Fruit fly (Drosophila melanogaster) whole organism, prepupa: ENCODE data around the gene Top3alpha.
A peak's percentile ranks its signal among the peaks of the same experiment; 100 is the strongest.

Experiments
- Blimp-1 ChIP-seq: fragments of 200-800 bp; sonication (Bioruptor generic); optimal IDR thresholded peaks from 3 replicates; lab custom pipeline; 2017; ENCODE audit warnings: missing biosample characterization, missing genetic modification characterization, mild to moderate bottlenecking, moderate library complexity, missing genetic modification reagents
- CG10631 ChIP-seq: fragments of 200-800 bp; sonication (Bioruptor generic); optimal IDR thresholded peaks from 2 replicates; lab custom pipeline; 2016; ENCODE audit warnings: missing biosample characterization, missing genetic modification characterization
- CG10669 ChIP-seq: fragments of 200-800 bp; sonication (Bioruptor generic); optimal IDR thresholded peaks from 3 replicates; lab custom pipeline; 2018; ENCODE audit warnings: missing biosample characterization, mild to moderate bottlenecking, missing genetic modification characterization, moderate library complexity
- CG11294 ChIP-seq: fragments of 200-800 bp; sonication (Bioruptor generic); IDR thresholded peaks from 2 replicates; pipeline ENCODE4 v1.3.6; 2022; ENCODE audit warnings: missing biosample characterization, missing genetic modification characterization
- CG11762 ChIP-seq: fragments of 200-800 bp; sonication (Bioruptor generic); optimal IDR thresholded peaks from 3 replicates; lab custom pipeline; 2016; ENCODE audit warnings: missing biosample characterization, missing genetic modification characterization; ENCODE audit not compliant: insufficient read depth
- CG15336 ChIP-seq: fragments of 200-800 bp; sonication (Bioruptor generic); IDR thresholded peaks from 2 replicates; pipeline ENCODE4 v1.3.6; 2022; ENCODE audit warnings: missing biosample characterization, missing genetic modification characterization
- CG1621 ChIP-seq: fragments of 200-800 bp; sonication (Bioruptor generic); optimal IDR thresholded peaks from 3 replicates; lab custom pipeline; 2018; ENCODE audit warnings: missing biosample characterization, mild to moderate bottlenecking, missing genetic modification characterization
- CG16779 ChIP-seq: fragments of 200-800 bp; sonication (Bioruptor generic); optimal IDR thresholded peaks from 3 replicates; lab custom pipeline; 2017; ENCODE audit warnings: missing biosample characterization, mild to moderate bottlenecking, missing genetic modification characterization
- CG3032 ChIP-seq: fragments of 200-800 bp; optimal IDR thresholded peaks from 2 replicates; lab custom pipeline; 2019; ENCODE audit warnings: missing biosample characterization, mild to moderate bottlenecking, missing genetic modification characterization, moderate library complexity
- CG32006 ChIP-seq: fragments of 200-800 bp; sonication (Bioruptor generic); optimal IDR thresholded peaks from 3 replicates; lab custom pipeline; 2017; ENCODE audit warnings: missing biosample characterization, mild to moderate bottlenecking, missing genetic modification characterization
- CG34406 ChIP-seq: fragments of 200-800 bp; sonication (Bioruptor generic); optimal IDR thresholded peaks from 3 replicates; lab custom pipeline; 2016; ENCODE audit warnings: missing biosample characterization, missing genetic modification characterization
- CG3919 ChIP-seq: fragments of 200-800 bp; sonication (Bioruptor generic); optimal IDR thresholded peaks from 3 replicates; lab custom pipeline; 2016; ENCODE audit warnings: missing biosample characterization, missing genetic modification characterization
- CG4318 ChIP-seq: fragments of 200-800 bp; sonication (Bioruptor generic); optimal IDR thresholded peaks from 3 replicates; lab custom pipeline; 2017; ENCODE audit warnings: missing biosample characterization, mild to moderate bottlenecking, missing genetic modification characterization
- CG6163 ChIP-seq: fragments of 200-800 bp; sonication (Bioruptor generic); IDR thresholded peaks from 3 replicates; pipeline ENCODE4 v1.3.6; 2022; ENCODE audit warnings: missing biosample characterization, missing genetic modification characterization
- CG6276 ChIP-seq: fragments of 200-800 bp; sonication (Bioruptor generic); optimal IDR thresholded peaks from 2 replicates; lab custom pipeline; 2017; ENCODE audit warnings: missing biosample characterization, mild to moderate bottlenecking, missing genetic modification characterization
- CG6792 ChIP-seq: fragments of 200-800 bp; sonication (Bioruptor generic); optimal IDR thresholded peaks from 3 replicates; lab custom pipeline; 2016; ENCODE audit warnings: missing biosample characterization, missing genetic modification characterization
- CG6808 ChIP-seq: fragments of 200-800 bp; sonication (Bioruptor generic); optimal IDR thresholded peaks from 3 replicates; lab custom pipeline; 2017; ENCODE audit warnings: missing biosample characterization, missing genetic modification characterization, mild to moderate bottlenecking, moderate library complexity, missing genetic modification reagents
- CG6854 ChIP-seq: fragments of 200-800 bp; sonication (Bioruptor generic); optimal IDR thresholded peaks from 2 replicates; lab custom pipeline; 2017; ENCODE audit warnings: missing biosample characterization, mild to moderate bottlenecking, missing genetic modification characterization
- CG7368 ChIP-seq: fragments of 200-800 bp; sonication (Bioruptor generic); optimal IDR thresholded peaks from 3 replicates; lab custom pipeline; 2016; ENCODE audit warnings: missing biosample characterization, missing genetic modification characterization
- CG8119 ChIP-seq: fragments of 200-800 bp; sonication (Bioruptor generic); IDR thresholded peaks from 3 replicates; pipeline ENCODE4 v1.3.6; 2022; ENCODE audit warnings: missing biosample characterization, missing genetic modification characterization
- CG8319 ChIP-seq: fragments of 200-800 bp; sonication (Bioruptor generic); optimal IDR thresholded peaks from 3 replicates; lab custom pipeline; 2016; ENCODE audit warnings: missing biosample characterization, missing genetic modification characterization
- CG8632 ChIP-seq: fragments of 200-800 bp; sonication (Bioruptor generic); optimal IDR thresholded peaks from 3 replicates; lab custom pipeline; 2016; ENCODE audit warnings: missing biosample characterization, missing genetic modification characterization
- CG9139 ChIP-seq: fragments of 200-800 bp; sonication (Bioruptor generic); optimal IDR thresholded peaks from 3 replicates; lab custom pipeline; 2017; ENCODE audit warnings: missing biosample characterization, mild to moderate bottlenecking, missing genetic modification characterization
- Eip75B ChIP-seq: fragments of 200-800 bp; sonication (Bioruptor generic); optimal IDR thresholded peaks from 3 replicates; lab custom pipeline; 2016; ENCODE audit warnings: missing biosample characterization, missing genetic modification characterization
- Eip78C ChIP-seq: fragments of 200-800 bp; sonication (Bioruptor generic); peaks from one replicate; lab custom pipeline; 2016; ENCODE audit warnings: missing biosample characterization, missing genetic modification characterization
- Eip93F ChIP-seq: fragments of 200-800 bp; sonication (Bioruptor generic); optimal IDR thresholded peaks from 2 replicates; lab custom pipeline; 2016; ENCODE audit warnings: missing biosample characterization, mild to moderate bottlenecking, missing genetic modification characterization
- Ets21C ChIP-seq: fragments of 200-800 bp; sonication (Bioruptor generic); optimal IDR thresholded peaks from 3 replicates; lab custom pipeline; 2016; ENCODE audit warnings: missing biosample characterization, missing genetic modification characterization
- Ets96B ChIP-seq: fragments of 200-800 bp; optimal IDR thresholded peaks from 2 replicates; lab custom pipeline; 2019; ENCODE audit warnings: missing biosample characterization, mild to moderate bottlenecking, missing genetic modification characterization, moderate library complexity
- Hr38 ChIP-seq: sonication (Bioruptor generic); optimal IDR thresholded peaks from 2 replicates; lab custom pipeline; 2016; ENCODE audit warnings: missing biosample characterization, missing genetic modification characterization
- Hr39 ChIP-seq: fragments of 200-800 bp; sonication (Bioruptor generic); optimal IDR thresholded peaks from 2 replicates; lab custom pipeline; 2016; ENCODE audit warnings: missing biosample characterization, missing genetic modification characterization
- Hr4 ChIP-seq: fragments of 200-800 bp; sonication (Bioruptor generic); optimal IDR thresholded peaks from 3 replicates; lab custom pipeline; 2016; ENCODE audit warnings: missing biosample characterization, missing genetic modification characterization
- Lpt ChIP-seq: fragments of 200-800 bp; sonication (Bioruptor generic); optimal IDR thresholded peaks from 3 replicates; lab custom pipeline; 2016; ENCODE audit warnings: missing biosample characterization, missing genetic modification characterization
- OdsH ChIP-seq: fragments of 200-800 bp; sonication (Bioruptor generic); optimal IDR thresholded peaks from 3 replicates; lab custom pipeline; 2016; ENCODE audit warnings: missing biosample characterization, missing genetic modification characterization
- Sox102F ChIP-seq: fragments of 200-800 bp; sonication (Bioruptor generic); optimal IDR thresholded peaks from 2 replicates; lab custom pipeline; 2016; ENCODE audit warnings: missing biosample characterization, mild to moderate bottlenecking, missing genetic modification characterization
- Sox14 ChIP-seq: fragments of 200-800 bp; sonication (Bioruptor generic); optimal IDR thresholded peaks from 3 replicates; lab custom pipeline; 2016; ENCODE audit warnings: missing biosample characterization, missing genetic modification characterization
- Sox15 ChIP-seq: fragments of 200-800 bp; sonication (Bioruptor generic); optimal IDR thresholded peaks from 3 replicates; lab custom pipeline; 2016; ENCODE audit warnings: missing biosample characterization, missing genetic modification characterization
- achi ChIP-seq: fragments of 200-800 bp; sonication (Bioruptor generic); optimal IDR thresholded peaks from 3 replicates; lab custom pipeline; 2016; ENCODE audit warnings: missing biosample characterization, missing genetic modification characterization
- cyc ChIP-seq: fragments of 200-800 bp; sonication (Bioruptor generic); optimal IDR thresholded peaks from 3 replicates; lab custom pipeline; 2016; ENCODE audit warnings: missing biosample characterization, missing genetic modification characterization
- dac ChIP-seq: fragments of 200-800 bp; sonication (Bioruptor generic); optimal IDR thresholded peaks from 2 replicates; lab custom pipeline; 2017; ENCODE audit warnings: missing biosample characterization, mild to moderate bottlenecking, missing genetic modification characterization
- dsx ChIP-seq: fragments of 200-800 bp; optimal IDR thresholded peaks from 3 replicates; lab custom pipeline; 2019; ENCODE audit warnings: missing biosample characterization, mild to moderate bottlenecking, missing genetic modification characterization, moderate library complexity; ENCODE audit not compliant: poor library complexity, severe bottlenecking
- eg ChIP-seq: fragments of 200-800 bp; sonication (Bioruptor generic); IDR thresholded peaks from 3 replicates; pipeline ENCODE4 v1.3.6; 2022; ENCODE audit warnings: missing biosample characterization, missing genetic modification characterization
- esn ChIP-seq: fragments of 200-800 bp; sonication (Bioruptor generic); optimal IDR thresholded peaks from 2 replicates; lab custom pipeline; 2016; ENCODE audit warnings: missing biosample characterization, mild to moderate bottlenecking, missing genetic modification characterization, moderate library complexity
- fd59A ChIP-seq: fragments of 200-800 bp; sonication (Bioruptor generic); optimal IDR thresholded peaks from 2 replicates; lab custom pipeline; 2017; ENCODE audit warnings: missing biosample characterization, mild to moderate bottlenecking, missing genetic modification characterization, missing genetic modification reagents
- fd85E ChIP-seq: fragments of 200-800 bp; sonication (Bioruptor generic); optimal IDR thresholded peaks from 3 replicates; lab custom pipeline; 2016; ENCODE audit warnings: missing biosample characterization, missing genetic modification characterization
- fkh ChIP-seq: fragments of 200-800 bp; sonication (Bioruptor generic); optimal IDR thresholded peaks from 3 replicates; lab custom pipeline; 2017; ENCODE audit warnings: missing biosample characterization, mild to moderate bottlenecking, missing genetic modification characterization, moderate library complexity
- lz ChIP-seq: fragments of 200-800 bp; sonication (Bioruptor generic); optimal IDR thresholded peaks from 3 replicates; lab custom pipeline; 2016; ENCODE audit warnings: missing biosample characterization, missing genetic modification characterization
- net ChIP-seq: fragments of 200-800 bp; sonication (Bioruptor generic); optimal IDR thresholded peaks from 3 replicates; lab custom pipeline; 2016; ENCODE audit warnings: missing biosample characterization, missing genetic modification characterization
- pdm3 ChIP-seq: fragments of 200-800 bp; sonication (Bioruptor generic); optimal IDR thresholded peaks from 3 replicates; lab custom pipeline; 2016; ENCODE audit warnings: missing biosample characterization, missing genetic modification characterization
- salr ChIP-seq, 2 experiments: fragments of 200-800 bp; sonication (Bioruptor generic); optimal IDR thresholded peaks; 3 replicates each; lab custom pipeline; 2016 to 2018; ENCODE audit warnings: missing biosample characterization in 2 of 2, missing genetic modification characterization in 2 of 2, mild to moderate bottlenecking in 1 of 2
- ss ChIP-seq, 2 experiments: fragments of 200-800 bp; sonication (Bioruptor generic); optimal IDR thresholded peaks; 2 replicates in 1 of 2; 3 replicates in 1 of 2; lab custom pipeline; 2017 to 2018; ENCODE audit warnings: mild to moderate bottlenecking in 2 of 2, missing biosample characterization in 2 of 2, missing genetic modification characterization in 2 of 2, moderate library complexity in 1 of 2
- svp ChIP-seq: fragments of 200-800 bp; sonication (Bioruptor generic); peaks from one replicate; lab custom pipeline; 2016; ENCODE audit warnings: missing biosample characterization, missing genetic modification characterization
- topi ChIP-seq: fragments of 200-800 bp; sonication (Bioruptor generic); optimal IDR thresholded peaks from 3 replicates; lab custom pipeline; 2016; ENCODE audit warnings: missing biosample characterization, missing genetic modification characterization
- vri ChIP-seq: fragments of 200-800 bp; sonication (Bioruptor generic); optimal IDR thresholded peaks from 3 replicates; lab custom pipeline; 2016; ENCODE audit warnings: missing biosample characterization, mild to moderate bottlenecking, missing genetic modification characterization

The Top3alpha gene

DNA sequence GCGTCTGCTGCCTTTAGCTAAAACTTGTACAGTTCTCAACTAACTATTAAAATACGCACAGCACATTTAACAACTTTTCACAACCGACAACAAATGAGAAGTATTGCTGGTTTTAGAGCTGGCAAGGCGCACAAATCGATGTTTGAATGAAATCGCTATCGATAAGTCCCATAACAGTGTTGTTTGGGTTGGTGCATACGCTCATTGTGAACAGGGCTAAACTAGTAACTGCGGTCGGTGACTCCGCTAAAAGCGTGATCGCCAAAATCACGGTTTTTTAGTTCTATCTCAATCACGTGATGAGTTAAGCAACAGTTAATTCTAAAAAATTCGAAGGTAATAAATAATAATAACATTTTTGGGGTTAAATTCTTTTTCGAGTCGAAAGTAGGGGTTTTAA lies 44.6 kb upstream of the Top3alpha start, which contains the start of gene Top2:
TSS of gene Top2 (minus strand) at position 110 of the 400 bp plus-strand sequence.
- TF ChIP-seq CG9139 (no peak), CG6163 (no peak), cyc (peak; percentile 27), CG34406 (GFP tag; lab: Kevin White, UChicago) (no peak), Ets96B (no peak), dsx (GFP tag; lab: Kevin White, UChicago) (no peak), Eip78C (GFP tag; lab: Kevin White, UChicago) (no peak), net (GFP tag; lab: Kevin White, UChicago) (no peak), Sox15 (GFP tag; lab: Kevin White, UChicago) (no peak), Blimp-1 (GFP tag; lab: Kevin White, UChicago) (no peak), eg (GFP tag; lab: Robert Waterston, UW) (no peak), CG6808 (GFP tag; lab: Kevin White, UChicago) (no peak), dac (GFP tag; lab: Kevin White, UChicago) (no peak), Hr4 (GFP tag; lab: Kevin White, UChicago) (no peak), ss (GFP tag; optimal IDR thresholded peaks at IDR 0.05; lab: Kevin White, UChicago) (no peak), Sox102F (GFP tag; lab: Kevin White, UChicago) (no peak), CG8119 (no peak), Hr39 (peak; percentile 34), Sox14 (peak; percentile 29), CG11762 (GFP tag; lab: Kevin White, UChicago) (no peak), salr (GFP tag; optimal IDR thresholded peaks at IDR 0.05; lab: Kevin White, UChicago) (no peak), Ets21C (GFP tag; lab: Kevin White, UChicago) (no peak), CG10631 (GFP tag; lab: Kevin White, UChicago) (no peak), CG6854 (no peak), CG8319 (GFP tag; lab: Kevin White, UChicago) (no peak), Lpt (GFP tag; lab: Kevin White, UChicago) (no peak), CG3032 (tag; lab: Kevin White, UChicago) (no peak), achi (GFP tag; lab: Kevin White, UChicago) (no peak), pdm3 (GFP tag; lab: Kevin White, UChicago) (no peak), Eip93F (GFP tag; lab: Kevin White, UChicago) (no peak), CG6276 (no peak), lz (GFP tag; lab: Kevin White, UChicago) (peak; percentile 33), CG11294 (GFP tag; lab: Robert Waterston, UW) (no peak), topi (GFP tag; lab: Kevin White, UChicago) (peak; percentile 10), CG1621 (no peak), fd85E (no peak), CG15336 (no peak), CG6792 (GFP tag; lab: Kevin White, UChicago) (no peak), CG32006 (GFP tag; lab: Kevin White, UChicago) (no peak), esn (GFP tag; lab: Kevin White, UChicago) (peak; percentile 1), CG3919 (GFP tag; lab: Kevin White, UChicago) (no peak), OdsH (GFP tag; lab: Kevin White, UChicago) (no peak), Eip75B (GFP tag; lab: Kevin White, UChicago) (no peak), CG7368 (GFP tag; lab: Kevin White, UChicago) (no peak), CG8632 (no peak), svp (GFP tag; lab: Kevin White, UChicago) (no peak), vri (GFP tag; lab: Kevin White, UChicago) (no peak), Hr38 (no peak), CG4318 (GFP tag; lab: Kevin White, UChicago) (no peak), CG16779 (no peak), fd59A (GFP tag; lab: Kevin White, UChicago) (no peak), CG10669 (GFP tag; lab: Kevin White, UChicago) (no peak), fkh (GFP tag; lab: Kevin White, UChicago) (no peak)
